Fruit fly (Drosophila melanogaster): ENCODE data around the gene CG17404.

The CG17404 gene

DNA sequence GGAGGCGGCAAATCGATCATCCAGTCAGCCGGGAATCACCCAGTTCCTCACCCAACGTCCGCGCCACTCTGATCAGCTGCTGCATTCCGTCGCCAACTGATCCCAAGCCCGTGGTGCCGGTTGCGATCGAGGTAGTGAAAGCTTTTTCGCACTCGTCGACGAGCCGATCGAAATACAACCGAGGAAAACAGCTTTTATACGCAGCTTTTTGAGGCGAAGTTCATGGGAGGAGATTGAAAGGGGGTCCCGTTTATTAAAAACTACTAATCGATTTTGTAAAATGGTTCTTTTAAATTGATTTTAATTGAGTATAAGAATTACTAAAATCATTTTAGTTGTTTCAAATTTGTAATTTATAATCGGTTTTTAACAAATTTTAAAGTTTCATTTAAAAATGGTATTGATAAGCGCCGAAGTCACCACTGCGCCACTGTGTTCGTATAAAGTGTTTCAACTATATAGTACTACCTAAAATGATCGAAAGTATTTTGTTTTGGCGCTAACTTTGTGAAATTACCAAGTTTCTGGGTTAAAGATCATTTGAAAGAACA, 3.4 kb downstream of the CG17404 start, which contains the start of gene CG4860 (continued):
- TF ChIP-seq CG10147 (GFP tag; optimal IDR thresholded peaks at IDR 0.05) (peak; percentile 76), Sry-β (GFP tag; optimal IDR thresholded peaks at IDR 0.05) (no peak), jigr1 (GFP tag; IDR thresholded peaks at IDR 0.05) (peak; percentile 54; the same call in 1 of the 3 replicates), Hsf (GFP tag; optimal IDR thresholded peaks at IDR 0.05) (peak; percentile 90), ssp (GFP tag; IDR thresholded peaks at IDR 0.05) (peak; percentile 68), CG6689 (GFP tag; IDR thresholded peaks at IDR 0.05) (peak; percentile 85), Hmr (GFP tag; optimal IDR thresholded peaks at IDR 0.05) (peak; percentile 93), Lpt (GFP tag; optimal IDR thresholded peaks at IDR 0.05) (no peak), maf-S (GFP tag; optimal IDR thresholded peaks at IDR 0.05) (peak; percentile 86), ase (GFP tag; IDR thresholded peaks at IDR 0.05) (peak; percentile 86; the same call in 2 of the 3 replicates), CG2116 (GFP tag; optimal IDR thresholded peaks at IDR 0.05) (peak; percentile 76), CG15479 (GFP tag; optimal IDR thresholded peaks at IDR 0.05) (no peak), psq (GFP tag; optimal IDR thresholded peaks at IDR 0.05) (peak; percentile 50), gfzf (GFP tag; optimal IDR thresholded peaks at IDR 0.05) (no peak), PHDP (tag; optimal IDR thresholded peaks at IDR 0.05) (peak; percentile 94), E2f2 (GFP tag; IDR thresholded peaks at IDR 0.05) (peak; percentile 60; the same call in 1 of the 2 replicates), CoRest (tag; optimal IDR thresholded peaks at IDR 0.05) (peak; percentile 91), hth (optimal IDR thresholded peaks at IDR 0.05) (no peak), CG6765 (GFP tag; optimal IDR thresholded peaks at IDR 0.05) (peak; percentile 79), fd96Cb (tag; optimal IDR thresholded peaks at IDR 0.05) (peak; percentile 82), h (optimal IDR thresholded peaks at IDR 0.05) (no peak), peb (GFP tag; IDR thresholded peaks at IDR 0.05) (peak; percentile 36; the same call in 1 of the 2 replicates), gcm2 (GFP tag; optimal IDR thresholded peaks at IDR 0.05) (peak; percentile 68), mld (GFP tag; IDR thresholded peaks at IDR 0.05; ENCODE audit: partially characterized antibody) (no peak), en (GFP tag; optimal IDR thresholded peaks at IDR 0.05) (peak; percentile 72), CG12104 (GFP tag; optimal IDR thresholded peaks at IDR 0.05) (peak; percentile 66), amos (GFP tag; IDR thresholded peaks at IDR 0.05; ENCODE audit: partially characterized antibody) (no peak; the same call in 1 of the 2 replicates), Antp (GFP tag; optimal IDR thresholded peaks at IDR 0.05) (peak; percentile 87), CG12299 (tag; optimal IDR thresholded peaks at IDR 0.05) (peak; percentile 84), zfh2 (GFP tag; optimal IDR thresholded peaks at IDR 0.05) (peak; percentile 93), CG3065 (GFP tag; optimal IDR thresholded peaks at IDR 0.05) (peak; percentile 66), dm (GFP tag; optimal IDR thresholded peaks at IDR 0.05) (peak; percentile 65), CG4730 (GFP tag; IDR thresholded peaks at IDR 0.05) (peak; percentile 80), CG6683 (GFP tag; optimal IDR thresholded peaks at IDR 0.05) (no peak), HmgZ (tag; optimal IDR thresholded peaks at IDR 0.05) (peak; percentile 77), Drgx (GFP tag; IDR thresholded peaks at IDR 0.05) (peak; percentile 88), bsh (GFP tag; optimal IDR thresholded peaks at IDR 0.05) (peak; percentile 50 to 86), grau (tag; optimal IDR thresholded peaks at IDR 0.05) (peak; percentile 90), pnt (GFP tag; optimal IDR thresholded peaks at IDR 0.05) (peak; percentile 76), stc (GFP tag; IDR thresholded peaks at IDR 0.05) (peak; percentile 83), pros (GFP tag; optimal IDR thresholded peaks at IDR 0.05) (no peak), CG6254 (GFP tag; optimal IDR thresholded peaks at IDR 0.05) (peak; percentile 59), CG17186 (GFP tag; optimal IDR thresholded peaks at IDR 0.05) (no peak), Trl (optimal IDR thresholded peaks at IDR 0.05) (no peak), Trl (GFP tag; optimal IDR thresholded peaks at IDR 0.05) (peak; percentile 92), Adf1 (GFP tag; IDR thresholded peaks at IDR 0.05) (peak; percentile 69), CG12659 (GFP tag; optimal IDR thresholded peaks at IDR 0.05) (peak; percentile 91), emc (GFP tag; optimal IDR thresholded peaks at IDR 0.05) (peak; percentile 73), Sox100B (GFP tag; optimal IDR thresholded peaks at IDR 0.05) (no peak), crc (GFP tag; optimal IDR thresholded peaks at IDR 0.05) (peak; percentile 75), CG33557 (GFP tag; optimal IDR thresholded peaks at IDR 0.05) (no peak)
